Fruit fly (Drosophila melanogaster): ENCODE measurements around the gene CG14073.
A peak's percentile ranks its signal among the peaks of the same experiment; 100 is the strongest.

Gene CG14073

DNA sequence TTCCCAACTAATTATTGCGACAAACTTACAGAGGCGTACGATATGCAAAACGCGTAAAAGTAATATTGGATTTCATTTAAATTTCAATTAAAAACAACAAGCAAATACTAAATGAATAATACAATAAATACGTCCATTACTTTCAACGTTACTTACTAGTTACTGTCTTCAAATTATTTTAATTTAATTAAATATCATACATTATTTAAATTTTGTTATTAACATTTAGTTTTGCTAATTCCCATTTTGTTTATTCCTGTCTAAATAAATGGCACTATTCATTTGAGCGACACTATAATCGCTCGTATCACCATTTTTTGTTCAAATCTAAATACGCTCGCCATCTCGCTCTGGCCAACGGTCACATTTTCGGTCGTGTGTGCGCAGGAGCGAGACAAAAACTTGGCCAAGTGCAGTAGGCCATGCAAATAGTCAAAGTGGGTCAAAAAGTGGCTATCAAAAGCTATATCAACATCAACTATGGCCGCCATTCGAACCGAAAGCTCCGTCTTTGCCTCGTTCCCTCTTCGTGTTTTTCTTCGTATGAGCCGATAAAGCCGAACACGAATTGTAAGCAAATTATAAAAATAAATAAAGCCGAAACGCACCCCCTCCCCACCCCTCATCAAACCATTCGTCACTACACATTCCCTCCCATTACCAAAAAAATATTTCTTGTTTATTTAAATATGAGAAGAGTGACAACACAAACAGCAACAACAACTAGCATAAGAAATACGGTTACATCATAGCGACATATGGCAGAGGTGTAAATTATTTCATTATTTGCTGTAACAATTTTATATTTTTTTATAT lies 31.1 kb downstream of the CG14073 start (continued):
- TF ChIP-seq CrebB (tag; optimal IDR thresholded peaks at IDR 0.05) (peak; percentile 58), CG13775 (GFP tag; optimal IDR thresholded peaks at IDR 0.05) (no peak), aop (GFP tag; IDR thresholded peaks at IDR 0.05) (no peak), gce (GFP tag; IDR thresholded peaks at IDR 0.05) (peak; percentile 79; the same call in 2 of the 3 replicates), CG11247 (GFP tag; IDR thresholded peaks at IDR 0.05) (no peak), otp (GFP tag; IDR thresholded peaks at IDR 0.05) (peak; percentile 85), Awh (GFP tag; IDR thresholded peaks at IDR 0.05) (peak; percentile 76; the same call in 1 of the 2 replicates), CG1647 (GFP tag; optimal IDR thresholded peaks at IDR 0.05) (peak; percentile 33), Meics (GFP tag; optimal IDR thresholded peaks at IDR 0.05) (peak; percentile 96), CG11723 (GFP tag; optimal IDR thresholded peaks at IDR 0.05) (peak; percentile 68), Ptx1 (GFP tag; IDR thresholded peaks at IDR 0.05) (0 out of 2 replicates have a peak, but pooled peaks have one; percentile 39), Lpt (GFP tag; optimal IDR thresholded peaks at IDR 0.05) (no peak), crp (GFP tag; optimal IDR thresholded peaks at IDR 0.05) (no peak), stc (GFP tag; IDR thresholded peaks at IDR 0.05) (peak; percentile 61; the same call in 1 of the 2 replicates), CG9797 (GFP tag; optimal IDR thresholded peaks at IDR 0.05) (no peak), chif (GFP tag; optimal IDR thresholded peaks at IDR 0.05) (no peak), gsb (GFP tag; IDR thresholded peaks at IDR 0.05) (peak; percentile 50; the same call in 1 of the 2 replicates), CG4424 (GFP tag; optimal IDR thresholded peaks at IDR 0.05) (peak; percentile 0), slp2 (GFP tag; optimal IDR thresholded peaks at IDR 0.05) (no peak), hkb (optimal IDR thresholded peaks at IDR 0.05) (no peak), hkb (GFP tag; IDR thresholded peaks at IDR 0.05) (peak; percentile 51), CG9437 (GFP tag; optimal IDR thresholded peaks at IDR 0.05) (peak; percentile 19), CG11560 (tag; IDR thresholded peaks at IDR 0.05) (no peak), CG17359 (tag; optimal IDR thresholded peaks at IDR 0.05) (peak; percentile 65), CG17385 (GFP tag; optimal IDR thresholded peaks at IDR 0.05) (peak; percentile 65), CG10979 (tag; optimal IDR thresholded peaks at IDR 0.05) (no peak), Asciz (GFP tag; optimal IDR thresholded peaks at IDR 0.05) (peak; percentile 53), CG7928 (GFP tag; optimal IDR thresholded peaks at IDR 0.05) (peak; percentile 33), Optix (GFP tag; IDR thresholded peaks at IDR 0.05) (0 out of 3 replicates have a peak, but pooled peaks have one; percentile 40), psq (GFP tag; optimal IDR thresholded peaks at IDR 0.05) (peak; percentile 52), pan (optimal IDR thresholded peaks at IDR 0.05) (no peak), pan (GFP tag; optimal IDR thresholded peaks at IDR 0.05 in 1 of 2, IDR thresholded peaks at IDR 0.05 in 1 of 2) (peak in 1 of 2 experiments; percentile 56), run (tag; optimal IDR thresholded peaks at IDR 0.05) (peak; percentile 23), jumu (GFP tag; optimal IDR thresholded peaks at IDR 0.05) (no peak), CG6765 (GFP tag; optimal IDR thresholded peaks at IDR 0.05) (peak; percentile 49), CG12236 (GFP tag; optimal IDR thresholded peaks at IDR 0.05) (no peak), TFAM (GFP tag; optimal IDR thresholded peaks at IDR 0.05) (no peak), sug (tag; optimal IDR thresholded peaks at IDR 0.05) (peak; percentile 89), PHDP (tag; optimal IDR thresholded peaks at IDR 0.05) (peak; percentile 52), trh (GFP tag; optimal IDR thresholded peaks at IDR 0.05) (no peak), CG9932 (GFP tag; IDR thresholded peaks at IDR 0.05) (peak; percentile 54), CG15601 (tag; optimal IDR thresholded peaks at IDR 0.05) (peak; percentile 43), CG10209 (GFP tag; optimal IDR thresholded peaks at IDR 0.05) (peak; percentile 49), CG4707 (GFP tag; optimal IDR thresholded peaks at IDR 0.05) (peak; percentile 27), CG32532 (GFP tag; IDR thresholded peaks at IDR 0.05) (no peak; the same call in 1 of the 2 replicates), CG6254 (GFP tag; optimal IDR thresholded peaks at IDR 0.05) (no peak), HLH54F (GFP tag; optimal IDR thresholded peaks at IDR 0.05) (peak; percentile 1), CG7786 (GFP tag; optimal IDR thresholded peaks at IDR 0.05) (peak; percentile 16), Taf1 (GFP tag; IDR thresholded peaks at IDR 0.05) (no peak), CG6689 (GFP tag; IDR thresholded peaks at IDR 0.05) (peak; percentile 40; the same call in 1 of the 2 replicates)

Data from whole organism, embryonic.